Fruit fly (Drosophila melanogaster) whole organism, wandering third instar larva: Measurements from ENCODE around the gene RpS4.

Source experiments
- OdsH ChIP-seq: fragments of 200-800 bp; sonication (Bioruptor generic); optimal IDR thresholded peaks from 2 replicates; lab custom pipeline; 2016; ENCODE audit warnings: missing biosample characterization, mild to moderate bottlenecking, missing genetic modification characterization
- pan ChIP-seq: fragments of >200 bp; optimal IDR thresholded peaks from 2 replicates; lab custom pipeline; 2017
- usp ChIP-seq: fragments of >200 bp; optimal IDR thresholded peaks from 2 replicates; lab custom pipeline; 2017; ENCODE audit warnings: missing biosample characterization, missing genetic modification characterization

- no peak for TF ChIP-seq usp (GFP tag; lab: Kevin White, UChicago)
- no peak for TF ChIP-seq OdsH (GFP tag; lab: Kevin White, UChicago)
- no peak for TF ChIP-seq pan (lab: Kevin White, UChicago)
These were observed 45.6 kb downstream of the RpS4 start, which contains the start of gene CG17300 for dm6 chr3L:13087189-13087588.
